Fruit fly (Drosophila melanogaster): ENCODE results near the gene CG13887.

CG13887 gene

DNA sequence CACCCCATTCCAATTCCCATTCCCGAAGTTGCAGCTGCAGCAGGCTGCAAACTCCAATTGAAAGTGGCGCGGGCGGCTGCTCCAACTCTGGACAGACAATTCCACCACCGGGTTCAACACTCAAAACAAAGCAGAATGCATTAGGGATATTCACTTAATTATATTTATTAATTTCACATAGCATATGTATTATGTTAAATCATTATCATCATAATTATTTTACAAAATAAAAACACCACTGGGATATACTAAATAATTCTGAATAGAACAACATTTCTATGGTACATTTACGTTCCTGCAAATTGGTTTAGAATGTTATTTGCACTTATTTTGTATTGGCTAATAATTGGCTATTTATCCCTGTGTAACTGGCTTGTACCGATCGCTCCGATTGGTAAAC lies 30.2 kb upstream of the CG13887 start (continued):
- TF ChIP-seq CG6276 (GFP tag; optimal IDR thresholded peaks at IDR 0.05) (peak; percentile 37), fkh (GFP tag; optimal IDR thresholded peaks at IDR 0.05) (no peak), CG6163 (GFP tag; IDR thresholded peaks at IDR 0.05) (no peak), Hr39 (GFP tag; optimal IDR thresholded peaks at IDR 0.05) (no peak), svp (GFP tag) (peak; percentile 46), Eip75B (GFP tag; optimal IDR thresholded peaks at IDR 0.05) (no peak), eg (GFP tag; IDR thresholded peaks at IDR 0.05) (no peak), acj6 (GFP tag; optimal IDR thresholded peaks at IDR 0.05) (no peak), dac (GFP tag; optimal IDR thresholded peaks at IDR 0.05) (no peak), Sox14 (GFP tag; optimal IDR thresholded peaks at IDR 0.05) (no peak), fd85E (GFP tag; optimal IDR thresholded peaks at IDR 0.05) (no peak), Smox (GFP tag; optimal IDR thresholded peaks at IDR 0.05) (peak; percentile 4), CG9139 (GFP tag; optimal IDR thresholded peaks at IDR 0.05) (no peak), CG4318 (GFP tag; optimal IDR thresholded peaks at IDR 0.05) (peak; percentile 13), CG1621 (tag; optimal IDR thresholded peaks at IDR 0.05) (no peak), Lpt (GFP tag; optimal IDR thresholded peaks at IDR 0.05) (no peak), spab (GFP tag; optimal IDR thresholded peaks at IDR 0.05) (peak; percentile 18), CG7368 (GFP tag; optimal IDR thresholded peaks at IDR 0.05) (no peak), Hr38 (GFP tag; optimal IDR thresholded peaks at IDR 0.05) (no peak), CG10631 (GFP tag; optimal IDR thresholded peaks at IDR 0.05) (peak; percentile 24), CG6854 (GFP tag; optimal IDR thresholded peaks at IDR 0.05) (no peak), CG10669 (GFP tag; optimal IDR thresholded peaks at IDR 0.05) (peak; percentile 14), CG11902 (GFP tag; optimal IDR thresholded peaks at IDR 0.05) (no peak), Eip78C (GFP tag) (peak; percentile 78), topi (GFP tag; optimal IDR thresholded peaks at IDR 0.05) (peak; percentile 22)

DNA sequence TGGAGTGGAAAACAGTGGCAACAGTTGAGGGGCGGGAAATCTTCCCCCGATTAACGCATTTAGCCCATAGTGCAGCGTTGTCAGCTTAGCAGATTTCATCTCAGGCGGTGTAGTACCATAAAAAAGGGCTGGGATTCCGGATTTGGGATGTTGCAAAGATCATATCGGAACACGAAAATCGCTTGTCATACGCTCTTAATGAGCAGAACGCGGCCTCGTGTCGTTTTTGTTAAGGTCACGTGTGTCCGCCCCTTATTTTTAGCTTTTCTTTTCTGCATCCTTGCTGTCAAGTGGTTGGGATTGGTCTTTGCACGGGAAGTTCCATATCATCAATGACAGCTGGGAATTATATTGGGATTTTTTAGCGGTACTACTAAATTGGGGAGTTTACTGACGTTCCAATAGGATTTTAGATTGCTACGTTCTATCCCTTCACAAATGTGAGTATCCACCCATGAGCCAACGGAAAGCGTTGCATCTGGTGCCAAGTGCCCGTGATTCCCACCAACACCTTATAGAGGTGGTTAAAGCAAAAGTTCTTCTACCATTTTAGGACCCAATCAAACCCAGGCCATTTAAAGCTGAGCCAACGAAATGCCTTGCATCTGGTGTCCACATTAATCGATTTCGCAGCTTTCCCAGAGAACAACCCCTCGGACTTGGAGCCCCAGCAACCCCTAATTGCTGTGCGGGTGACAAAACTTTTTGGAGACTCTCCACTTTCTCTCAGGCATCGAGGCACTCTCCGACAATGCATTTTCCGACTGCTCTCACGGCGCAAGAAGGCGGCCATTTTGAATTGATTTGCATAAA lies 28.7 kb upstream of the CG13887 start:
- TF ChIP-seq Hr38 (GFP tag; optimal IDR thresholded peaks at IDR 0.05) (no peak), Gug (GFP tag; IDR thresholded peaks at IDR 0.05) (no peak), Met (GFP tag; optimal IDR thresholded peaks at IDR 0.05) (no peak), Hr39 (GFP tag; optimal IDR thresholded peaks at IDR 0.05) (no peak), CG15336 (GFP tag; IDR thresholded peaks at IDR 0.05) (no peak), Smox (GFP tag; optimal IDR thresholded peaks at IDR 0.05) (no peak), pdm3 (GFP tag; optimal IDR thresholded peaks at IDR 0.05) (no peak), ss (GFP tag; optimal IDR thresholded peaks at IDR 0.05) (no peak), CG11762 (GFP tag; optimal IDR thresholded peaks at IDR 0.05; ENCODE audit: insufficient read depth) (no peak), Ets21C (GFP tag; optimal IDR thresholded peaks at IDR 0.05) (no peak), CG3919 (GFP tag; optimal IDR thresholded peaks at IDR 0.05) (no peak), topi (GFP tag; optimal IDR thresholded peaks at IDR 0.05) (no peak), Eip93F (GFP tag; optimal IDR thresholded peaks at IDR 0.05) (no peak)

DNA sequence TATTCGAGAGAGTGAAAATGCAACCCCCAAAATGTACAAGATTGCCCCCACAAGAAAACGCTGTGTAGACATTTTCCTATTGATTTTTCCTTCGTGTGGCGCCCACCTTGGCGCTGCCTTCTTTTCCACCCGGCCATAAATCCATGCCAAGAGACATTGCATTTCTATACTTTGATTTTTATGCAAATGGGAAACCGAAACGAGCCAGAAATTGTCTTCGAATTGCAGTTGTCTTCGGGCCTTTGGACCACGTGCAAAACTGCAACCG lies 28.2 kb upstream of the CG13887 start:
- no peak for TF ChIP-seq net (GFP tag; optimal IDR thresholded peaks at IDR 0.05)
- TF ChIP-seq Hr39 (GFP tag; optimal IDR thresholded peaks at IDR 0.05), result no peak
- no peak for TF ChIP-seq Hr38 (GFP tag; optimal IDR thresholded peaks at IDR 0.05)
- TF ChIP-seq Blimp-1 (GFP tag; optimal IDR thresholded peaks at IDR 0.05), result no peak

DNA sequence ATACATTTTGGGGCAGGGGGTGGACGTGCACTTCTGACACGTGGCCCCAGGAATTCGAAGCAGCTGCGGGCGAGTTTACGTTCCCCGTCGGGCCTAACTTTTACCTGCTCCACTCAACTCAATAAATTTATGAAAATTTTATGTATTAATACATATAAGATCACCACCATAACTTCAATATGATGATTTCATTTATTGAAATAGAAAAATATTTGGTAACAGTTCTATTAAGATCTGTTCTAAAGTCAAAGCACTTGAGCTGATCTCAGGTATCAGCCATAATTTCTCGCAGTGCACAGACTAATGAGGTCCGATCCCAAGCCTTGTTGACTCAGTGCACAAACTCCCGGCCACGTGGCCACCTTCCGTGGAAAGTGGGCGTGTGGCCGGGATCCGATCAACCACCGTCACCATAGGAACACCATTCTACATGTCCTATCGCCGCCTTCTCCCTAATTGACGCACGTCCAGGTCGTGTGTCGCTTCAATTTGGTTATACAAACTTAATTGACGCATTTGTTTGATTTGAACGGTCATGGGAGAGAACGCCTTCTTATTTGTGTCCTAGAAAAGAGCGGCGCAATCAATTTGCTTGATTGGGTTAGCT lies 27.5 kb upstream of the CG13887 start:
- TF ChIP-seq Eip78C (GFP tag) (peak; percentile 2), CG8632 (GFP tag; optimal IDR thresholded peaks at IDR 0.05) (no peak), CG10631 (GFP tag; optimal IDR thresholded peaks at IDR 0.05) (no peak), dsx (GFP tag; optimal IDR thresholded peaks at IDR 0.05; ENCODE audit: poor library complexity, severe bottlenecking) (no peak), svp (GFP tag) (peak; percentile 11)
